Worm (Caenorhabditis elegans): Measurements from ENCODE around the gene F39C12.1.

DNA sequence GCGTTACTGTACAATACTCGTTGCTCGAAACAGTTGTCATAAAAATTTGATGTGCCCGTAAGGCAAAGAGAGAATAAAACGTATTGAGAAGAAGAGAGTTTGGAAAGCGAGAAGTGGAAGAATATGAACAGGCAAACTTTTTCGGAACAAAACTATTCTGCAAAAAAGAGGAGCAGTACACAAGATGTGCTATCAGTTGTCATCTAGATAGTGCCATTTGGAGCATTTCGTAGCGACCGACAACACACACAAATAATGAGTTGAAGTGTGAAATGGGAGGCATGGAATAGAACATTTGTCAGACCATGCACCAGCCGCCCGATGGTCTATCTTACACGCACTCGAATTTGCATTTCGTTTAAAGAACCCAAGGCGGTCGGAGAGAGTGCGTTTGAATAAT, 9.1 kb upstream of the F39C12.1 start:
- TF ChIP-seq skn-1 (tag; optimal IDR thresholded peaks at IDR 0.05) (no peak), ZK546.5 (tag; optimal IDR thresholded peaks at IDR 0.05) (no peak), ztf-4 (tag; optimal IDR thresholded peaks at IDR 0.05) (no peak), elt-1 (tag; optimal IDR thresholded peaks at IDR 0.05) (no peak), fkh-2 (tag; optimal IDR thresholded peaks at IDR 0.05) (no peak), pha-4 (tag; optimal IDR thresholded peaks at IDR 0.05) (no peak)

Data from whole organism, L3 larva.